Worm (Caenorhabditis elegans): ENCODE results near the gene lin-15A.

lin-15A gene

DNA sequence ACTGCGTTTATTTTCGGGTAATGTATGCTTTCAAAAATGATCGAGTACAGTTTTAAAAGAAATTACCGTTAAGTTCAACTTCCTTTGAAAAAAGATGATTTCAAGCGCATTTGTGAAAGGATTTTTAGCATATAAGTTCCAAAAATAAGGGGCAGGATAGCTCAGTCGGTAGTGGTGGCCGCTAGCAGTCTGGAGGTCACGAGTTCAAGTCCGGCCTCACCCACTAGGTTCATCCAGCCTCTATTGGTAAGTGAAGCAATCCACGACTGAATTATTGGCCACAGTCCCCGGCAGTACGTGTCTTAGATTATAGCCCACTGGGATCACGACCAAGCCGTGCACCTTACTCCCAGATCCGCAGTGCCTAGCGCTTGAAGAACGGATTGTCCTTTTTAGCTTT is 14.8 kb upstream of the lin-15A start:
- TF ChIP-seq ztf-29 (GFP tag; IDR thresholded peaks at IDR 0.05) (no peak), med-1 (GFP tag; optimal IDR thresholded peaks at IDR 0.05; ENCODE audit: insufficient read depth) (no peak), cog-1 (tag; optimal IDR thresholded peaks at IDR 0.05) (no peak), klf-2 (GFP tag; conservative IDR thresholded peaks at IDR 0.05) (no peak), ref-1 (GFP tag; conservative IDR thresholded peaks at IDR 0.05) (no peak), tab-1 (GFP tag; IDR thresholded peaks at IDR 0.05) (no peak), flt-1 (GFP tag; IDR thresholded peaks at IDR 0.05) (no peak), T22C8.4 (GFP tag; IDR thresholded peaks at IDR 0.05) (no peak), ztf-23 (GFP tag; IDR thresholded peaks at IDR 0.05) (no peak)

DNA sequence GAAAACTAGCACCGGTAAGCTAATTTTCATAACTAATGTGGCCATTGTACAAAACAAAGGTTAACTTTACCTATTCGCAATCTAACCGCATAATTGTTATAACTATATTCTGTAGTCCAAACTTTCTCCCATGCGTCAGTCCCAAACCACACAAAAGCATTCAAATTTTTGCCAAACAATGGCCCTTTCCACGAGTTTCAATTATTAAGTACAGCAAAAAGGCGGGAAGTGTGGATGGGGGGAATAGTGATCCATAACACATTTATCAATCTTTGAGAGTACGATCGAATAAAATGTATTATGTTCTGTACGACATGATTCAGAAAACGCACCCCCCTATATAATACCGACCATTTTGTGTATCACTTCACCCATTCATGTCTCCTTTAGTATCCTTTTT is 13.4 kb upstream of the lin-15A start, which contains the start of gene ZK662.6:
ZK662.6 (plus strand) TSS at position 301 of the 400 bp plus-strand sequence.
- TF ChIP-seq cog-1 (tag; optimal IDR thresholded peaks at IDR 0.05): no peak
- TF ChIP-seq med-1 (GFP tag; optimal IDR thresholded peaks at IDR 0.05; ENCODE audit: insufficient read depth): no peak
- no peak for TF ChIP-seq ztf-23 (GFP tag; IDR thresholded peaks at IDR 0.05)
- no peak for TF ChIP-seq klf-2 (GFP tag; conservative IDR thresholded peaks at IDR 0.05)
- no peak for TF ChIP-seq ref-1 (GFP tag; conservative IDR thresholded peaks at IDR 0.05)
- no peak for TF ChIP-seq tab-1 (GFP tag; IDR thresholded peaks at IDR 0.05)
- TF ChIP-seq ztf-29 (GFP tag; IDR thresholded peaks at IDR 0.05): no peak
- no peak for TF ChIP-seq T22C8.4 (GFP tag; IDR thresholded peaks at IDR 0.05)
- TF ChIP-seq flt-1 (GFP tag; IDR thresholded peaks at IDR 0.05): no peak

DNA sequence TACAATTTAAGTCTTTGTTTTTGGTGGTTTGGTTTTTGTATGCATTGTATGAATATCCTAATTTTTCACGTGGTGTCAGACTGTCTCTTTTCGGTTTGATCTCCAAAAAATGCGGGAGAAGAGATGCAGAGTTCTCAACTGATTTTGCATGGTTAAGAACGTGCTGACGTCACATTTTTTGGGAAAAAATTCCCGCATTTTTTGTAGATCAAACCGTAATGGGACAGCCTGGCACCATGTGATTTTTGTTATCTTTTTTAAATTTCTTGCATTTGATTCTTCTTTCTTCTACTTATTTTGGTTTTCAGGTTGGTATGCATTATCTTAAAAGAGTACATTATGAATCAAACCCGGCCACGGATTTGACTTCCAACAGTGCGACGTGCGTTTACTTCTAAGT is 10.4 kb upstream of the lin-15A start, which contains the start of gene ZK662.5:
ZK662.5 (plus strand) TSS at position 301 of the 400 bp plus-strand sequence.
- TF ChIP-seq ztf-29 (GFP tag; IDR thresholded peaks at IDR 0.05) (no peak), flt-1 (GFP tag; IDR thresholded peaks at IDR 0.05) (no peak)

DNA sequence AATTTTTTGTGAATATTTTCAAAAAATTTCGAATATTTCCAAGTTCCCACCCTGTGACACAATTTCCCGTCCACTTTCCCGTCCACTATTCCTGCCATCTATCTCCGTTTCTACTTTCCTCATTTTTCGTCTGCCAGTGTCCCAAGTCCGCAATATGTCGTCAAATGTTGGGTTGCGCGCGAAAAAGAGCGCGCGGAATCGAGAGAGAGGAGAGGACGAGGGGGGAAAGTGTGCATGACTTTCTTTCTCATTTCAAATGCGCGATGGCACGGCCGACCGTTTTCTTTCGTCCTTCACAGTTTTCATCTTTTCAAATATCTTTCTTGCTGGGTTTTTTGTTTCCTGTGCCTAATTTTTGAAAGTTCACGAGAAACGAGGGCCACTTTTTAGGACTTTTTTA is 6.8 kb upstream of the lin-15A start:
- no peak for TF ChIP-seq med-1 (GFP tag; optimal IDR thresholded peaks at IDR 0.05; ENCODE audit: insufficient read depth)

DNA sequence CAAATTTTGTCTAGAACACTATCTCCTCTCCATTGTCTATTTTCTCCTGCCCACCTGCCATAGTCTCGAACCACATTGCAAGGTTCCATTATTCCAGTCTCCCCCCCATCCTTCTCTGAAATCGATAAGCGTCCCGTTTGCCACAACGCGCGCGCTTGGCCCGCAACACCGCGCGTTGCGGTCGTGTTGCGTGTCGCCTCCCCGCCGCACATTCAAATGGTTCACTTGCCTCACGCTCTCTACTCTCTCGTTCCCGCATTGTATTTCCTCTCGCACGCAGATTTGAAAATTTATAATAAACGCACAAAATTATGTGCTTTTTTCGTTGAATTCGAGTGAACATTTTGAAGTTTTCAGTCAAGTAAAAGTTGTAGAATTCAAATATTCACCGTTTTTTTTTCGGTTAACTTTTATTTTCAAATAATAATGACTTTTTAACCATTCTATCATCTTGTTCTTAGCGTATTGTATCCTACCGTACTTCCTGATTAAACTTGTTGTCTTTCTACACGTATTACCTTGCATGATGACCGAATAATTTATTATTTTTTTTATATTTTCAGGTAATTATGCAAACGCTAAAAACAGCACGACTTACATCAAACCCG is 6.1 kb upstream of the lin-15A start, which contains the start of gene lin-15B:
lin-15B (plus strand) TSS at position 558 of the 608 bp plus-strand sequence.
- TF ChIP-seq tab-1 (GFP tag; IDR thresholded peaks at IDR 0.05) (no peak), T22C8.4 (GFP tag; IDR thresholded peaks at IDR 0.05) (0 out of 2 replicates have a peak, but pooled peaks have one; percentile 25)

DNA sequence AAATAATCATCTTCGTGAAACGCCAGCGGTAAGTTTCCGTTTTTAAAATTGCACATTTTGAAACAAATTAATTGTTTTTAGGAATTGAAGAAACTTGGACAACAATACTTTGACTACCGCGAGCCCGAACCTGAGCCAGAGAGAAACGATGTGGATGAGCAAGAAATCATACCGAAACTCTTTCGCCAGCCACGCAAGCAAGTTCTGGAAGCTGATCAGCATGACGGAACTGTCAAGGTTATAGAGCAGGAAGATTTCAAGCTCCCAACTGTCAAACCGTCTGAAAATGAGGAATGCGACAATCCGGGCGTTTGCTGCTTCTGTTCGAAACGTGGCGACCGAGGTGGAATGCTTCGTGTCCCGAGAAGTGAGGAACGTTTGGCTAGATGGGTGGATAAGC is 1.4 kb upstream of the lin-15A start:
- TF ChIP-seq cog-1 (tag; optimal IDR thresholded peaks at IDR 0.05): no peak

DNA sequence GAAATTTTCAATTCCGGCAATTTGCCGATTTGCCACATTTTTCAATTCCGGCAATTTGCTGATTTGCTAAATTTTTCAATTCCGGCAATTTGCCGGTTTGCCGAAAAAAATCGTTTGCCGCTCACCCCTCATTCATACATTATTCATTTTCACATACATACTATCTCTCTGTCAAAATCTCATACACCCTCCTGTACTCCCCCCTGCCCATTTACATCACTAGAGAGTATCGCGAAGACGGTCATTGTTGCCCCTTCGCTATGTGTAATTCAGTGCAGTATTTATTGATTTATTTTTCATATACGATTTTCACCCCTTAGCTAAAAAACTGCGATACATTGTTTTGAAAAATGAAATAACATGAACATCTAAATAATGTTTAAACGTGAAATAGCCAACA is 4.7 kb downstream of the lin-15A start:
- TF ChIP-seq cog-1 (tag; optimal IDR thresholded peaks at IDR 0.05) (no peak), tab-1 (GFP tag; IDR thresholded peaks at IDR 0.05) (no peak), klf-2 (GFP tag; conservative IDR thresholded peaks at IDR 0.05) (no peak), ref-1 (GFP tag; conservative IDR thresholded peaks at IDR 0.05) (no peak), T22C8.4 (GFP tag; IDR thresholded peaks at IDR 0.05) (peak; percentile 90), ztf-23 (GFP tag; IDR thresholded peaks at IDR 0.05) (0 out of 2 replicates have a peak, but pooled peaks have one; percentile 36), med-1 (GFP tag; optimal IDR thresholded peaks at IDR 0.05; ENCODE audit: insufficient read depth) (no peak), flt-1 (GFP tag; IDR thresholded peaks at IDR 0.05) (no peak), ztf-29 (GFP tag; IDR thresholded peaks at IDR 0.05) (no peak)

DNA sequence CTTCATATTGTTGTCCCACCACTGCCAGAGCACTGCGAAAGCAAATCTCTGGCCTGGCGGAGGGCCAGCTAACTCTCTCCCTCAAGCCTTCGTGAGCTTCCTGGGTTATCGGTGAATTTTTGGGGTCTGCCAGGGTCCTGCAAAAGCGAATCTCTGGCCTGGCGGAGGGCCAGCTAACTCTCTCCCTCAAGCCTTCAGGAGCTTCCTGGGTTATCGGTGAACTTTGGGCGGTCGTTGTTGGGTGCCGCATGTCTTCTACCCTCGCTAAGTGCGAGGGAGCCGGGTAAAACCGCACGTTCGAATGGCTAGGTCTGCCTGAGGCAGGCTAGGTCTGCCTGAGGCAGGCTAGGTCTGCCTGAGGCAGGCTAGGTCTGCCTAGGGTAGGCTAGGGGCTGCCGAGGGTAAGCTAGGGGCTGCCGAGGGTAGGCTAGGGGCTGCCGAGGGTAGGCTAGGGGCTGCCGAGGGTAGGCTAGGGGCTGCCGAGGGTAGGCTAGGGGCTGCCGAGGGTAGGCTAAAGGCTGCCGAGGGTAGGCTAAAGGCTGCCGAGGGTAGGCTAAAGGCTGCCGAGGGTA is 6.8 kb downstream of the lin-15A start:
- peak; percentile 23; the same call in 1 of the 2 replicates for TF ChIP-seq flt-1 (GFP tag; IDR thresholded peaks at IDR 0.05)
- peak; percentile 29; the same call in 1 of the 2 replicates for TF ChIP-seq T22C8.4 (GFP tag; IDR thresholded peaks at IDR 0.05)

DNA sequence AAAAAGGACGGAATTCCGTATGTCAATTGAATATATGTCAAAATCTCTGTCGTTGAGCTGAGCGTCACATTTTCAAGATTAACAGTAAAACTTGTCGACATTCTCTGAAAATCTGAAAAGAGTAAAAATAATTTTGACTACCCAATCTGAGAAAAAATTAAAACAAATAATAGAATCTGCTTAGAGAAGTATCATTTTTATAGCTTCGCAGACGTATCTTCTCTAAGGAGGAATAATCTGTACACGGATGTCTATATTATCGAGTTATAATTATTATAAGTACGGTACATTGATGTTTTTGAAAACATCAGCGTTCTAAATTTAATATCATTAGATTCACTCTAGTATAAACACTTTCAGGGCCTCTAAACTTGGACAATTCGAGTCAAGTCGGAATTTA is 8.8 kb downstream of the lin-15A start, which contains the start of gene srg-64:
srg-64 (minus strand) TSS at position 101 of the 400 bp plus-strand sequence.
- TF ChIP-seq ztf-23 (GFP tag; IDR thresholded peaks at IDR 0.05): no peak
- no peak for TF ChIP-seq ref-1 (GFP tag; conservative IDR thresholded peaks at IDR 0.05)
- TF ChIP-seq tab-1 (GFP tag; IDR thresholded peaks at IDR 0.05): no peak
- no peak for TF ChIP-seq cog-1 (tag; optimal IDR thresholded peaks at IDR 0.05)
- no peak for TF ChIP-seq T22C8.4 (GFP tag; IDR thresholded peaks at IDR 0.05)
- no peak for TF ChIP-seq ztf-29 (GFP tag; IDR thresholded peaks at IDR 0.05)
- no peak for TF ChIP-seq med-1 (GFP tag; optimal IDR thresholded peaks at IDR 0.05; ENCODE audit: insufficient read depth)
- TF ChIP-seq flt-1 (GFP tag; IDR thresholded peaks at IDR 0.05): no peak

DNA sequence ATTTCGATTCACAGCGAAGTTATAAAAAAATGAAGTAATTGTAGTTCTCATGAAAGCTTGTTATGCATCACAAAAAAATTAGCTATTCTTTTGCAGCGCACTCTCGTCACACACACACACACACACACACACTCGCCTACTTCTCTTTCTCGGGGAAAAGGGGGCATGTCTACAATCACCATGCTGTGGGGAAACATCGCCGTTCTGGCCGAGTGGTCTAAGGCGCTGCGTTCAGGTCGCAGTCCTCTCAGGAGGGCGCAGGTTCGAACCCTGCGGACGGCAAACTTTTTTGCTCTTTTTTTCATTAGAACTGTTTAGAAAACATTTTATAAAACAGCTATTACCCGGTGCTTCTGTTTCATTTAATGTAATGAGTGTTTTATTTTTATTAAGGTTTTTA is 10.1 kb downstream of the lin-15A start:
- TF ChIP-seq klf-2 (GFP tag; conservative IDR thresholded peaks at IDR 0.05): peak; percentile 92
- peak; percentile 96 for TF ChIP-seq tab-1 (GFP tag; IDR thresholded peaks at IDR 0.05)
- TF ChIP-seq flt-1 (GFP tag; IDR thresholded peaks at IDR 0.05): peak; percentile 96
- peak; percentile 91 for TF ChIP-seq T22C8.4 (GFP tag; IDR thresholded peaks at IDR 0.05)
- peak; percentile 88 for TF ChIP-seq ref-1 (GFP tag; conservative IDR thresholded peaks at IDR 0.05)
- TF ChIP-seq cog-1 (tag; optimal IDR thresholded peaks at IDR 0.05): peak; percentile 84
- peak; percentile 95 for TF ChIP-seq ztf-23 (GFP tag; IDR thresholded peaks at IDR 0.05)
- TF ChIP-seq ztf-29 (GFP tag; IDR thresholded peaks at IDR 0.05): peak; percentile 88
- TF ChIP-seq med-1 (GFP tag; optimal IDR thresholded peaks at IDR 0.05; ENCODE audit: insufficient read depth): peak; percentile 68

DNA sequence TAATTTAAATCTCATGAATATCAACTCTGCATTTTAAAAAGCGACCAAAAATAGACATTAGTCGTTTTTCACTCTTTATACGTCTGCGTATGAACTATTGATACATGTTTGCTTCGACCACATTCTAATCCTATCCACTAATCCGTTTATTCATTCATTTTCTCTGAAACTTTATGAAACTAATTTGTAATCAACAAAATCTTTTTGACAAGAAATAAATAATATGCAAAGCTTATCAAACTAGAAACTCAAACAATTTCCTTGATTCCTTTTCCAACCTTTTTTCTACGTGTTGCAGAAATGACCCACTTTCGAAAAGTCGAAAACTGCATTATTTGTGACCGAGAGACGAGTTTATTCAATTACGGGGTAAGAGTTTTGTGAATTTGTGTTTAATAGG is 10.5 kb downstream of the lin-15A start, which contains the start of gene nhr-255:
nhr-255 (plus strand) TSS at position 301 of the 400 bp plus-strand sequence.
- TF ChIP-seq ref-1 (GFP tag; conservative IDR thresholded peaks at IDR 0.05): no peak
- TF ChIP-seq ztf-29 (GFP tag; IDR thresholded peaks at IDR 0.05): no peak
- TF ChIP-seq tab-1 (GFP tag; IDR thresholded peaks at IDR 0.05): no peak
